Worm (Caenorhabditis elegans) whole organism, midembryonic: ENCODE results near the gene clec-225.

Source experiments
- T22C8.4 ChIP-seq: fragments of 200-800 bp; sonication (Bioruptor generic); IDR thresholded peaks from 2 replicates; pipeline ENCODE4 v1.3.6; 2022; ENCODE audit warnings: missing genetic modification characterization, missing compliant biosample characterization
- cog-1 ChIP-seq: sonication (generic microtip); optimal IDR thresholded peaks from 2 replicates; lab custom pipeline; 2016; ENCODE audit warnings: missing genetic modification characterization, missing compliant biosample characterization
- flt-1 ChIP-seq: fragments of 200-800 bp; sonication (Bioruptor generic); IDR thresholded peaks from 2 replicates; pipeline ENCODE4 v1.3.6; 2022; ENCODE audit warnings: missing genetic modification characterization, missing compliant biosample characterization
- klf-2 ChIP-seq: fragments of 200-800 bp; sonication (Bioruptor generic); conservative IDR thresholded peaks from 2 replicates; pipeline ENCODE4 v1.3.6; 2022; ENCODE audit warnings: missing genetic modification reagents, missing genetic modification characterization, missing compliant biosample characterization
- med-1 ChIP-seq: sonication (generic microtip); optimal IDR thresholded peaks from 2 replicates; lab custom pipeline; 2017; ENCODE audit warnings: missing genetic modification characterization, mild to moderate bottlenecking, missing compliant biosample characterization, antibody characterized with exemption, missing genetic modification reagents; ENCODE audit not compliant: insufficient read depth
- ref-1 ChIP-seq: fragments of 200-800 bp; sonication (Bioruptor generic); conservative IDR thresholded peaks from 2 replicates; pipeline ENCODE4 v1.3.6; 2022; ENCODE audit warnings: missing genetic modification reagents, missing genetic modification characterization, missing compliant biosample characterization
- tab-1 ChIP-seq: fragments of 200-800 bp; sonication (Bioruptor generic); IDR thresholded peaks from 2 replicates; pipeline ENCODE4 v1.3.6; 2022; ENCODE audit warnings: missing genetic modification characterization, missing compliant biosample characterization
- ztf-23 ChIP-seq: fragments of 200-800 bp; sonication (Bioruptor generic); IDR thresholded peaks from 2 replicates; pipeline ENCODE4 v1.3.6; 2022; ENCODE audit warnings: missing genetic modification reagents, missing genetic modification characterization, missing compliant biosample characterization
- ztf-29 ChIP-seq: fragments of 200-800 bp; sonication (Bioruptor generic); IDR thresholded peaks from 2 replicates; pipeline ENCODE4 v1.3.6; 2022; ENCODE audit warnings: missing genetic modification reagents, missing genetic modification characterization, missing compliant biosample characterization

Gene clec-225

ce11 chrV:13165244-13165643 is 30.6 kb upstream of the clec-225 start:
- TF ChIP-seq ref-1 (GFP tag; lab: Robert Waterston, UW): no peak
- no peak for TF ChIP-seq cog-1 (tag; lab: Kevin White, UChicago)
- no peak for TF ChIP-seq med-1 (GFP tag; lab: Kevin White, UChicago)
- TF ChIP-seq tab-1 (GFP tag; lab: Robert Waterston, UW): no peak
- no peak for TF ChIP-seq klf-2 (GFP tag; lab: Robert Waterston, UW)
- TF ChIP-seq ztf-23 (GFP tag; lab: Robert Waterston, UW): no peak
- TF ChIP-seq flt-1 (GFP tag; lab: Robert Waterston, UW): no peak
- no peak for TF ChIP-seq T22C8.4
- TF ChIP-seq ztf-29 (GFP tag; lab: Robert Waterston, UW): no peak

DNA sequence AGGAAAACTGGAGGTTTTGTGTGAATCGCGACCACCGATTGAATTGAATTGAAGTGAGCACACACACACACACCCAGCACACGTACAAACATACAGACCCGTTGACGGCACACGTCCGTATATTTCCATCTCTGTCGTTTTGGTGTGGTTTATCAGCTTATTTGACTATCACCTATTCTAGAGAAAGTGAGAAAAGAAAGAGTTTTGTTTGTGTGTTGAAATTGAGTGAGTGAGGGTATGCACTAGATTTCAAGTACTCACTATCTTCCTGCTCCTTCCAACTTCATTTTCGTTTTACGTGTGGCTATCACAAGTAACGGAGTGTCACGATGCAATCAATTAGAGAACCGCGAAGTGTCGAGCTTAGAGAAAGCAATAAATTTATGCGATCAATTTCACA is 29.2 kb upstream of the clec-225 start:
- no peak for TF ChIP-seq klf-2 (GFP tag; lab: Robert Waterston, UW)
- TF ChIP-seq T22C8.4: no peak
- TF ChIP-seq flt-1 (GFP tag; lab: Robert Waterston, UW): no peak

- TF ChIP-seq cog-1 (tag; lab: Kevin White, UChicago) (no peak), flt-1 (GFP tag; lab: Robert Waterston, UW) (no peak), klf-2 (GFP tag; lab: Robert Waterston, UW) (no peak), ztf-29 (GFP tag; lab: Robert Waterston, UW) (no peak), med-1 (GFP tag; lab: Kevin White, UChicago) (no peak)
These were observed 28.2 kb upstream of the clec-225 start for ce11 chrV:13162885-13163284.

DNA sequence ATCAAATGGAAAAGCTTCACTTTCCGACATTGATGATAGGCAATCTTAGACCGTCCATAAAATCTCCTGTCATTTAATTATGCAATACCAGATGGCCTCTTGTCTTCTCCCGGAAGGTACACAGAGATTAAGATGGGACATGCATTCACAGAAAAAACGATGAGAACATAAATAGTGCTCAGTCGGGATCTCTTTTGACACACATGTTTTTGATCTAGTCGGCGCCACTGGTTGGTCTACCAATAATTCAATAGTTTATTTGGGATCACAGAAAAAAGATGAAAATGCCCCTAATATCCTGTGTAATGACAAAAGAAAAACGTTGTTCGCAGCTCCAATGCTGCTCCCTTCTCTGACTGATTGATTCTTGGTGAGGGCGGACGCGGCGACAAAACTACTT is 26.4 kb upstream of the clec-225 start:
- TF ChIP-seq klf-2 (GFP tag; lab: Robert Waterston, UW) (no peak), ref-1 (GFP tag; lab: Robert Waterston, UW) (no peak), cog-1 (tag; lab: Kevin White, UChicago) (no peak), ztf-29 (GFP tag; lab: Robert Waterston, UW) (no peak), med-1 (GFP tag; lab: Kevin White, UChicago) (no peak), T22C8.4 (no peak), ztf-23 (GFP tag; lab: Robert Waterston, UW) (no peak), flt-1 (GFP tag; lab: Robert Waterston, UW) (no peak)

DNA sequence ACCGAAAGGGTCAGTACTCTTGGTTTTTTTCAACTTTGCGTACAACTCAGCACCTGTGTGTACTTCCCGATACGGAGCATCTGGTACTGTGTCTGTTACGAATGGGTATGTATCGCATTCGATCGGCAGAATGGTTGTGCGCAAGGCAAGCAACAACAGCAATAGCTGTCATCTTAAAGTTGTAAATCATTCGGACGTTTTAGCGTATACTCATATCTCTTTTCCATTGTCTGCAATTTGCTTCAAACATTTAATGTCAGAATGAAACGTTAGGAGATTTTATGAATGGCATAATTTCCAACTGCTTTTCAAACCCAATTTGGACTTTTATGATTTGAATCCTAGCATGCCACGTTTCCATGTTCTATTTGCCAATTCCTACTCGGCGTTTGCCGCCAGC is 22.4 kb upstream of the clec-225 start:
- TF ChIP-seq klf-2 (GFP tag; lab: Robert Waterston, UW) (no peak), tab-1 (GFP tag; lab: Robert Waterston, UW) (no peak), ztf-23 (GFP tag; lab: Robert Waterston, UW) (no peak), ref-1 (GFP tag; lab: Robert Waterston, UW) (no peak), cog-1 (tag; lab: Kevin White, UChicago) (no peak), med-1 (GFP tag; lab: Kevin White, UChicago) (no peak), T22C8.4 (no peak), ztf-29 (GFP tag; lab: Robert Waterston, UW) (no peak), flt-1 (GFP tag; lab: Robert Waterston, UW) (no peak)

ce11 chrV:13154225-13154624 is 19.5 kb upstream of the clec-225 start:
- TF ChIP-seq T22C8.4 (no peak), klf-2 (GFP tag; lab: Robert Waterston, UW) (no peak), tab-1 (GFP tag; lab: Robert Waterston, UW) (no peak), med-1 (GFP tag; lab: Kevin White, UChicago) (no peak), ztf-29 (GFP tag; lab: Robert Waterston, UW) (no peak), cog-1 (tag; lab: Kevin White, UChicago) (no peak), flt-1 (GFP tag; lab: Robert Waterston, UW) (no peak), ztf-23 (GFP tag; lab: Robert Waterston, UW) (no peak), ref-1 (GFP tag; lab: Robert Waterston, UW) (no peak)

- TF ChIP-seq flt-1 (GFP tag; lab: Robert Waterston, UW): no peak
- TF ChIP-seq cog-1 (tag; lab: Kevin White, UChicago): no peak
- TF ChIP-seq med-1 (GFP tag; lab: Kevin White, UChicago): no peak
- TF ChIP-seq tab-1 (GFP tag; lab: Robert Waterston, UW): no peak
- TF ChIP-seq ztf-29 (GFP tag; lab: Robert Waterston, UW): no peak
- TF ChIP-seq klf-2 (GFP tag; lab: Robert Waterston, UW): no peak
- no peak for TF ChIP-seq ref-1 (GFP tag; lab: Robert Waterston, UW)
- no peak for TF ChIP-seq ztf-23 (GFP tag; lab: Robert Waterston, UW)
- no peak for TF ChIP-seq T22C8.4
These were observed 17.9 kb upstream of the clec-225 start, which contains the start of gene noca-1 for ce11 chrV:13152575-13152974. TSS of gene noca-1 (plus strand) at chrV:13152919.

DNA sequence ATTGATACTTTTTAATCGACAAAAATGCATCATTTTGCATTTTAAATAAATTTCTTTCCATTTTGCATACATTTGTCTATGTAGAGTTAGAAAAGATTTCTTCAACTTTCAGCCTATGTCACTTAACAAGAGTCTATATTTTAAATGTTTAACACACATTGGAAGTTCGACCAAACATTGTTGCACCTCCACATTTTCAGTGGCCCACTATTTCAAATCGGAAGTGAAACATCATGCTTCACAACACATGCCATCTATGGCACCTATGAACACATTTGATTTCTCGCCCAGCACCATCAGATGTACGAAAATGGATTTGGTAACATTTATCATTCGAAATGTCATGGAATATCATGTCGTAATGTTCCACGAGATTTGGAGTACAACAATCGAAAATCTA is 4.0 kb upstream of the clec-225 start, which contains the start of gene dhc-3:
Gene dhc-3 (plus strand): TSS at position 301 of the 400 bp plus-strand sequence.
- TF ChIP-seq cog-1 (tag; lab: Kevin White, UChicago) (no peak), flt-1 (GFP tag; lab: Robert Waterston, UW) (no peak), ref-1 (GFP tag; lab: Robert Waterston, UW) (no peak), tab-1 (GFP tag; lab: Robert Waterston, UW) (no peak), T22C8.4 (no peak), klf-2 (GFP tag; lab: Robert Waterston, UW) (no peak)

DNA sequence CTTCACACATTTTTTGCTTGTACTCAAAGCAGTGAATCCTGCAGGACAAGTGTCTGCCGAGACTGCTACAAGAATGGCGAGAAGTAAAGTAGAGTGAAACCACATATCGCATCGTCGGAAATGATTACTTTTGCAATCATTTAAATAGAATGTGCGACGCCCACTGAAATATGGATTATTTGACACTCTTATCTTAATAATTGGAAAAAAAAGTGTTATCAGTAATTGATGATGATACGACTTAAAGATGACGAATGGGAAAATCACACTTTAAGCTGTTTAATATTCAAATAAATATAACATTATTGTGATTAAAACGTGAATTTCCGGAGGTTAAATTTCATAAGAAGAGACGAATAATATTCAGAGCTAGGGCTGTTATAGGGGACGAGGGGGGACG is 3.3 kb upstream of the clec-225 start, which contains the start of gene clec-41:
Gene clec-41 (minus strand): TSS at position 147 of the 400 bp plus-strand sequence.
- TF ChIP-seq klf-2 (GFP tag; lab: Robert Waterston, UW) (no peak), ref-1 (GFP tag; lab: Robert Waterston, UW) (no peak), ztf-23 (GFP tag; lab: Robert Waterston, UW) (no peak), ztf-29 (GFP tag; lab: Robert Waterston, UW) (no peak), med-1 (GFP tag; lab: Kevin White, UChicago) (no peak), flt-1 (GFP tag; lab: Robert Waterston, UW) (no peak), cog-1 (tag; lab: Kevin White, UChicago) (no peak), T22C8.4 (no peak), tab-1 (GFP tag; lab: Robert Waterston, UW) (no peak)
